Worm (Caenorhabditis elegans): ENCODE data around the gene dyrb-1.

ce11 chrII:9152231-9152630 lies 45.3 kb upstream of the dyrb-1 start, which contains the start of gene col-78:
- TF ChIP-seq nhr-237 (tag; optimal IDR thresholded peaks at IDR 0.05) (no peak), C34B4.2 (tag; optimal IDR thresholded peaks at IDR 0.05) (no peak), pqm-1 (tag; optimal IDR thresholded peaks at IDR 0.05) (no peak), nhr-28 (tag; optimal IDR thresholded peaks at IDR 0.05) (no peak), unc-62 (GFP tag; optimal IDR thresholded peaks at IDR 0.05) (no peak), sox-4 (tag; optimal IDR thresholded peaks at IDR 0.05) (no peak), mep-1 (tag; optimal IDR thresholded peaks at IDR 0.05) (no peak), rnt-1 (tag; optimal IDR thresholded peaks at IDR 0.05) (no peak), fkh-10 (GFP tag; optimal IDR thresholded peaks at IDR 0.05) (no peak), pag-3 (tag; optimal IDR thresholded peaks at IDR 0.05; ENCODE audit: borderline replicate concordance, insufficient read depth) (no peak), skn-1 (tag; optimal IDR thresholded peaks at IDR 0.05) (no peak), sptf-1 (tag; optimal IDR thresholded peaks at IDR 0.05) (no peak), nhr-11 (tag; optimal IDR thresholded peaks at IDR 0.05) (no peak)
